Fruit fly (Drosophila melanogaster): ENCODE measurements around the gene CG17162.

DNA sequence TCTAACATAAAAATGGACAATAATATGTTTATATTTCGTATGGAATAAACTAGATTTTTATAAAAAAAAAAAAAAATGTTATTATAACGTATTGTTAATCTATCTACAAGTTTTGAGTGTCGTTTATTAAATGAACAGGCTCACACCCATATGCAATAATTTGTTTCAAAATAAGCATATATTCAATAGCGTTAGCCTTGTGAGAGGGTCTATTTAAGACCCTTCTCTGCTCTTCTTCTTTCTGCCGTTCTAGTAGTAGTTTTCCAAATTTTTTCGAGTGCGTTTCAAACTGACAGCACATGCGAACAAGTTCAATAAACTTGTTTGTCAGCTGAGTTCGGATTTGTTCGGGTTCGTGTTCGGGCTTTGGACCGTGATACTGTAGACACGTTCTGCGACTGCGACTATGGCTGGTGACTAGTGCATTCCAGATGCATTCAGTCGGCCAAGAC is 25.3 kb downstream of the CG17162 start:
- peak; percentile 54 for TF ChIP-seq OdsH (GFP tag; optimal IDR thresholded peaks at IDR 0.05)
- TF ChIP-seq Gug (GFP tag; IDR thresholded peaks at IDR 0.05) = no peak
- no peak for TF ChIP-seq CG6854 (GFP tag; optimal IDR thresholded peaks at IDR 0.05)
- TF ChIP-seq Hr39 (GFP tag; optimal IDR thresholded peaks at IDR 0.05) = peak; percentile 31
- peak; percentile 11 for TF ChIP-seq Eip75B (GFP tag; optimal IDR thresholded peaks at IDR 0.05)
- peak; percentile 29 for TF ChIP-seq lz (GFP tag; optimal IDR thresholded peaks at IDR 0.05)
- peak; percentile 72 for TF ChIP-seq CG4318 (GFP tag; optimal IDR thresholded peaks at IDR 0.05)
- peak; percentile 36 for TF ChIP-seq dac (GFP tag; optimal IDR thresholded peaks at IDR 0.05)
- no peak for TF ChIP-seq fkh (GFP tag; optimal IDR thresholded peaks at IDR 0.05)
